Fruit fly (Drosophila melanogaster) Kc167 (cell line): Measurements from ENCODE around the gene mmd.

ENCODE experiments used
- Sin3A ChIP-seq: fragments of >200 bp; optimal IDR thresholded peaks from 2 replicates; lab custom pipeline; 2018; ENCODE audit warnings: missing external identifiers
- h ChIP-seq: fragments of >200 bp; optimal IDR thresholded peaks from 3 replicates; lab custom pipeline; 2018; ENCODE audit warnings: missing external identifiers
- insv ChIP-seq: fragments of >200 bp; optimal IDR thresholded peaks from 3 replicates; lab custom pipeline; 2018; ENCODE audit warnings: missing external identifiers
- psq ChIP-seq: fragments of >200 bp; optimal IDR thresholded peaks from 2 replicates; lab custom pipeline; 2017; ENCODE audit warnings: missing external identifiers
- ttk ChIP-seq: sonication (Bioruptor generic); optimal IDR thresholded peaks from 2 replicates; lab custom pipeline; 2017; ENCODE audit warnings: missing external identifiers

DNA sequence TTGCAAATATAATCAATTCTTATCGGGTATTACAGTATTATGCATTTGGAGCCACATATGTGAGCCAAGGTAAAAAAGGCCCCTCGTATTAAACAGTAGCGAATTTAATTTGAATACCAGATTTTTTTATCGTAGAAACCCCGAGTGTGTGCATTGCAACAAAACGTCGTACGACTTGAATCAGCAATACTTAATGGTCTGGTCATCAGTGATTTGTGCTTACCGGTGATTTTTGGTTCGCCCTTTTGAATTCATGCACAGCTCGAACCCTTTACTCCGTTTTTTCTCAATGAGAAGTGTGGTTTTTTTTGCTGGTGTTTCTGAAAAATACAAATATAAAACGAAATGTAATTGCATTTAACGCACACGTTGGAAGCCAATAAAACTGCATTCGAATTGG is 16.7 kb upstream of the mmd start:
- TF ChIP-seq h (lab: Kevin White, UChicago), result no peak
- TF ChIP-seq insv (lab: Kevin White, UChicago), result no peak
- no peak for TF ChIP-seq psq (lab: Kevin White, UChicago)
- no peak for TF ChIP-seq ttk (lab: Kevin White, UChicago)
- TF ChIP-seq Sin3A, result no peak
